Fruit fly (Drosophila melanogaster) whole organism, embryonic: Measurements from ENCODE around the gene CG31275.

Source experiments
- Abd-B ChIP-seq: fragments of 200-800 bp; sonication (Bioruptor generic); optimal IDR thresholded peaks from 2 replicates; lab custom pipeline; 2018; ENCODE audit warnings: missing biosample characterization, mild to moderate bottlenecking, missing genetic modification characterization, moderate library complexity
- Adf1 ChIP-seq: fragments of 200-800 bp; sonication (Bioruptor generic); IDR thresholded peaks from 2 replicates; pipeline ENCODE4 v1.3.6; 2022; ENCODE audit warnings: missing biosample characterization, missing genetic modification characterization
- B-H2 ChIP-seq: fragments of 200-800 bp; sonication (Bioruptor generic); optimal IDR thresholded peaks from 2 replicates; lab custom pipeline; 2018; ENCODE audit warnings: missing biosample characterization, mild to moderate bottlenecking, missing genetic modification characterization
- CG11456 ChIP-seq: fragments of 200-800 bp; sonication (Bioruptor generic); IDR thresholded peaks from 3 replicates; pipeline ENCODE4 v1.3.6; 2022; ENCODE audit warnings: missing biosample characterization, missing genetic modification characterization
- CG11504 ChIP-seq: fragments of 200-800 bp; sonication (Bioruptor generic); optimal IDR thresholded peaks from 3 replicates; lab custom pipeline; 2019; ENCODE audit warnings: missing biosample characterization, mild to moderate bottlenecking, missing genetic modification characterization, moderate library complexity
- CG12391 ChIP-seq: fragments of 200-800 bp; sonication (Bioruptor generic); optimal IDR thresholded peaks from 3 replicates; lab custom pipeline; 2018; ENCODE audit warnings: missing biosample characterization, mild to moderate bottlenecking, missing genetic modification characterization, moderate library complexity
- CG12769 ChIP-seq: fragments of 200-800 bp; sonication (Bioruptor generic); optimal IDR thresholded peaks from 2 replicates; lab custom pipeline; 2019; ENCODE audit warnings: missing biosample characterization, mild to moderate bottlenecking, missing genetic modification characterization, moderate library complexity
- CG13296 ChIP-seq: fragments of 200-800 bp; sonication (Bioruptor generic); optimal IDR thresholded peaks from 3 replicates; lab custom pipeline; 2018; ENCODE audit warnings: missing biosample characterization, mild to moderate bottlenecking, missing genetic modification characterization
- CG14014 ChIP-seq: fragments of 200-800 bp; sonication (Bioruptor generic); IDR thresholded peaks from 2 replicates; pipeline ENCODE4 v1.3.6; 2022; ENCODE audit warnings: missing biosample characterization, missing genetic modification characterization
- CG14441 ChIP-seq: fragments of 200-800 bp; sonication (Bioruptor generic); IDR thresholded peaks from 2 replicates; pipeline ENCODE4 v1.3.6; 2022; ENCODE audit warnings: missing biosample characterization, missing genetic modification characterization
- CG17612 ChIP-seq: fragments of 200-800 bp; sonication (Bioruptor generic); IDR thresholded peaks from 2 replicates; pipeline ENCODE4 v1.3.6; 2022; ENCODE audit warnings: missing biosample characterization, missing genetic modification characterization
- CG18262 ChIP-seq: fragments of 200-800 bp; optimal IDR thresholded peaks from 3 replicates; lab custom pipeline; 2019; ENCODE audit warnings: missing biosample characterization, mild to moderate bottlenecking, missing genetic modification characterization, moderate library complexity
- CG3065 ChIP-seq: fragments of 200-800 bp; sonication (Bioruptor generic); optimal IDR thresholded peaks from 2 replicates; lab custom pipeline; 2016; ENCODE audit warnings: missing biosample characterization, missing genetic modification characterization
- CG31224 ChIP-seq: fragments of 200-800 bp; sonication (Bioruptor generic); IDR thresholded peaks from 2 replicates; pipeline ENCODE4 v1.3.6; 2022; ENCODE audit warnings: missing biosample characterization, missing genetic modification characterization
- CG31388 ChIP-seq: fragments of 200-800 bp; sonication (Bioruptor generic); optimal IDR thresholded peaks from 2 replicates; lab custom pipeline; 2016; ENCODE audit warnings: missing biosample characterization, missing genetic modification characterization
- CG32532 ChIP-seq: fragments of 200-800 bp; sonication (Bioruptor generic); IDR thresholded peaks from 2 replicates; pipeline ENCODE4 v1.3.6; 2022; ENCODE audit warnings: missing biosample characterization, missing genetic modification characterization
- CG34422 ChIP-seq: fragments of 200-800 bp; sonication (Bioruptor generic); IDR thresholded peaks from 3 replicates; pipeline ENCODE4 v1.3.6; 2022; ENCODE audit warnings: missing biosample characterization, missing genetic modification characterization
- CG4282 ChIP-seq: fragments of 200-800 bp; sonication (Bioruptor generic); optimal IDR thresholded peaks from 2 replicates; lab custom pipeline; 2016; ENCODE audit warnings: missing biosample characterization, missing genetic modification characterization
- CG4617 ChIP-seq: fragments of 200-800 bp; sonication (Bioruptor generic); optimal IDR thresholded peaks from 3 replicates; lab custom pipeline; 2016; ENCODE audit warnings: missing biosample characterization, missing genetic modification characterization, borderline replicate concordance
- CG4730 ChIP-seq: fragments of 200-800 bp; sonication (Bioruptor generic); IDR thresholded peaks from 2 replicates; pipeline ENCODE4 v1.3.6; 2022; ENCODE audit warnings: missing biosample characterization, missing genetic modification characterization
- CG6272 ChIP-seq: fragments of 200-800 bp; sonication (Bioruptor generic); IDR thresholded peaks from 2 replicates; pipeline ENCODE4 v1.3.6; 2022; ENCODE audit warnings: missing biosample characterization, missing genetic modification characterization
- CG7839 ChIP-seq: fragments of 200-800 bp; sonication (Bioruptor generic); optimal IDR thresholded peaks from 3 replicates; lab custom pipeline; 2018; ENCODE audit warnings: missing biosample characterization, mild to moderate bottlenecking, missing genetic modification characterization, moderate library complexity
- CG8089 ChIP-seq: fragments of 200-800 bp; sonication (Bioruptor generic); optimal IDR thresholded peaks from 3 replicates; lab custom pipeline; 2016; ENCODE audit warnings: missing biosample characterization, missing genetic modification characterization
- CG9932 ChIP-seq: fragments of 200-800 bp; sonication (Bioruptor generic); IDR thresholded peaks from 2 replicates; pipeline ENCODE4 v1.3.6; 2022; ENCODE audit warnings: missing biosample characterization, missing genetic modification characterization
- Camta ChIP-seq: fragments of 200-800 bp; sonication (Bioruptor generic); optimal IDR thresholded peaks from 2 replicates; lab custom pipeline; 2016; ENCODE audit warnings: missing biosample characterization, missing genetic modification characterization
- Dbx ChIP-seq: fragments of 200-800 bp; sonication (Bioruptor generic); IDR thresholded peaks from 3 replicates; pipeline ENCODE4 v1.3.6; 2022; ENCODE audit warnings: missing biosample characterization, missing genetic modification characterization
- HLH3B ChIP-seq: fragments of 200-800 bp; sonication (Bioruptor generic); IDR thresholded peaks from 2 replicates; pipeline ENCODE4 v1.3.6; 2022; ENCODE audit warnings: missing biosample characterization, missing genetic modification characterization
- Hr51 ChIP-seq, 2 experiments: fragments of 200-800 bp; sonication (Bioruptor generic); optimal IDR thresholded peaks; 2 replicates in 1 of 2; 3 replicates in 1 of 2; lab custom pipeline; 2016 to 2018; ENCODE audit warnings: missing biosample characterization in 2 of 2, missing genetic modification characterization in 2 of 2, mild to moderate bottlenecking in 1 of 2, moderate library complexity in 1 of 2
- Lpt ChIP-seq: fragments of >200 bp; optimal IDR thresholded peaks from 2 replicates; lab custom pipeline; 2018; ENCODE audit warnings: missing biosample characterization, missing genetic modification characterization
- NC2α ChIP-seq: fragments of 200-800 bp; sonication (Bioruptor generic); optimal IDR thresholded peaks from 2 replicates; lab custom pipeline; 2016; ENCODE audit warnings: missing biosample characterization, missing genetic modification characterization
- NfI ChIP-seq: fragments of 200-800 bp; sonication (Bioruptor generic); optimal IDR thresholded peaks from 3 replicates; lab custom pipeline; 2018; ENCODE audit warnings: missing biosample characterization, mild to moderate bottlenecking, missing genetic modification characterization, moderate library complexity
- Optix ChIP-seq: fragments of 200-800 bp; sonication (Bioruptor generic); IDR thresholded peaks from 3 replicates; pipeline ENCODE4 v1.3.6; 2022; ENCODE audit warnings: missing biosample characterization, missing genetic modification characterization
- Rx ChIP-seq: fragments of 200-800 bp; sonication (Bioruptor generic); IDR thresholded peaks from 2 replicates; pipeline ENCODE4 v1.3.6; 2022; ENCODE audit warnings: missing biosample characterization, missing genetic modification characterization
- bigmax ChIP-seq: fragments of 200-800 bp; sonication (Bioruptor generic); optimal IDR thresholded peaks from 2 replicates; lab custom pipeline; 2018; ENCODE audit warnings: missing biosample characterization, mild to moderate bottlenecking, missing genetic modification characterization
- ci ChIP-seq: fragments of 200-800 bp; sonication (Bioruptor generic); IDR thresholded peaks from 3 replicates; pipeline ENCODE4 v1.3.6; 2022; ENCODE audit warnings: missing biosample characterization, missing genetic modification characterization
- en ChIP-seq: fragments of 200-800 bp; sonication (Bioruptor generic); optimal IDR thresholded peaks from 2 replicates; lab custom pipeline; 2016; ENCODE audit warnings: missing biosample characterization, missing genetic modification characterization
- ewg ChIP-seq: fragments of 200-800 bp; sonication (Bioruptor generic); optimal IDR thresholded peaks from 3 replicates; lab custom pipeline; 2017; ENCODE audit warnings: mild to moderate bottlenecking, missing biosample characterization, missing genetic modification reagents, missing genetic modification characterization
- grau ChIP-seq: fragments of 200-800 bp; optimal IDR thresholded peaks from 3 replicates; lab custom pipeline; 2019; ENCODE audit warnings: missing biosample characterization, mild to moderate bottlenecking, missing genetic modification characterization, moderate library complexity
- jigr1 ChIP-seq: fragments of 200-800 bp; sonication (Bioruptor generic); IDR thresholded peaks from 3 replicates; pipeline ENCODE4 v1.3.6; 2022; ENCODE audit warnings: missing biosample characterization, missing genetic modification characterization
- nerfin-2 ChIP-seq: fragments of 200-800 bp; sonication (Bioruptor generic); IDR thresholded peaks from 2 replicates; pipeline ENCODE4 v1.3.6; 2022; ENCODE audit warnings: missing biosample characterization, missing genetic modification characterization; ENCODE audit not compliant: partially characterized antibody
- oc ChIP-seq: fragments of 200-800 bp; sonication (Bioruptor generic); optimal IDR thresholded peaks from 2 replicates; lab custom pipeline; 2018; ENCODE audit warnings: missing biosample characterization, mild to moderate bottlenecking, missing genetic modification characterization, moderate library complexity
- phol ChIP-seq: fragments of 200-800 bp; sonication (Bioruptor generic); optimal IDR thresholded peaks from 3 replicates; lab custom pipeline; 2018; ENCODE audit warnings: missing biosample characterization, mild to moderate bottlenecking, missing genetic modification characterization, moderate library complexity
- pnt ChIP-seq: fragments of 200-800 bp; sonication (Bioruptor generic); optimal IDR thresholded peaks from 3 replicates; lab custom pipeline; 2016; ENCODE audit warnings: missing biosample characterization, missing genetic modification characterization
- shn ChIP-seq: fragments of 200-800 bp; sonication (Bioruptor generic); optimal IDR thresholded peaks from 3 replicates; lab custom pipeline; 2016; ENCODE audit warnings: missing biosample characterization, missing genetic modification characterization
- slp2 ChIP-seq: fragments of 200-800 bp; sonication (Bioruptor generic); optimal IDR thresholded peaks from 2 replicates; lab custom pipeline; 2016; ENCODE audit warnings: missing biosample characterization, missing genetic modification characterization
- tll ChIP-seq, 2 experiments: fragments of 200-800 bp in 1 of 2; fragments of >200 bp in 1 of 2; sonication (Bioruptor generic) in 1 of 2; optimal IDR thresholded peaks; 2 replicates each; lab custom pipeline; 2017 to 2019; ENCODE audit warnings: missing biosample characterization in 2 of 2, missing genetic modification characterization in 2 of 2, mild to moderate bottlenecking in 1 of 2, moderate library complexity in 1 of 2
- trem ChIP-seq: fragments of 200-800 bp; optimal IDR thresholded peaks from 3 replicates; lab custom pipeline; 2019; ENCODE audit warnings: missing biosample characterization, mild to moderate bottlenecking, missing genetic modification characterization, moderate library complexity
- tx ChIP-seq: fragments of 200-800 bp; sonication (Bioruptor generic); optimal IDR thresholded peaks from 2 replicates; lab custom pipeline; 2016; ENCODE audit warnings: missing biosample characterization, missing genetic modification characterization
- unpg ChIP-seq: fragments of 200-800 bp; sonication (Bioruptor generic); optimal IDR thresholded peaks from 3 replicates; lab custom pipeline; 2018; ENCODE audit warnings: missing biosample characterization, mild to moderate bottlenecking, missing genetic modification characterization, moderate library complexity
- usp ChIP-seq: fragments of >200 bp; optimal IDR thresholded peaks from 2 replicates; lab custom pipeline; 2017; ENCODE audit warnings: missing biosample characterization, missing genetic modification characterization
- wdn ChIP-seq: fragments of 200-800 bp; sonication (Bioruptor generic); IDR thresholded peaks from 2 replicates; pipeline ENCODE4 v1.3.6; 2022; ENCODE audit warnings: missing biosample characterization, missing genetic modification characterization

CG31275 gene

DNA sequence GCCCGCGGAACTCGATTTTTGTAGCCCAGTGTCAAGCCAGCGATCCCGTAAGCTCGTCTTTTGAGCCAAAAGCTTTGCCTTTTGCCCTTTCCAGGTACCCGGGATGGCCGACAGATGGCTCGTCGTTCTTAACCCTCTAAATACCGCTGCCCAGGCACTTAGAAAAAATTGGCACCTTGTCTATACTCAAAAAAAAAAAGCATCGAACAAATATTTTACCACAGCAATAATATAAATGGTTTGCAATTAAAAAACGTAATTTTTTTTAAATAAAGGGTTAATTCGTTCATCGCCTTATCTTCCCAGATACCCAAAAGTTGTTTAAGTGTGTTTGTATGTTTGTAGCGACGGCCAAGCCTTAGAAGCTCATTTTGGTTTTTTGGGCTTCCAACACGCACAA lies 46.9 kb downstream of the CG31275 start (continued):
- TF ChIP-seq Hr51 (GFP tag; optimal IDR thresholded peaks at IDR 0.05; lab: Kevin White, UChicago) (peak in 1 of 2 experiments; percentile 51), tll (GFP tag; optimal IDR thresholded peaks at IDR 0.05; lab: Kevin White, UChicago) (no peak), en (peak; percentile 2), Rx (GFP tag; lab: Robert Waterston, UW) (no peak), CG17612 (GFP tag; lab: Robert Waterston, UW) (no peak), jigr1 (GFP tag; lab: Robert Waterston, UW) (no peak), Adf1 (GFP tag; lab: Robert Waterston, UW) (0 out of 2 replicates have a peak, but pooled peaks have one; percentile 6), CG34422 (GFP tag; lab: Robert Waterston, UW) (0 out of 3 replicates have a peak, but pooled peaks have one; percentile 35), CG8089 (no peak), CG3065 (GFP tag; lab: Kevin White, UChicago) (no peak), nerfin-2 (GFP tag; lab: Robert Waterston, UW) (no peak), shn (GFP tag; lab: Kevin White, UChicago) (no peak), Optix (peak; percentile 55; the same call in 1 of the 3 replicates), CG14441 (GFP tag; lab: Robert Waterston, UW) (peak; percentile 58), pnt (GFP tag; lab: Kevin White, UChicago) (no peak), CG14014 (GFP tag; lab: Robert Waterston, UW) (0 out of 2 replicates have a peak, but pooled peaks have one; percentile 24), Dbx (GFP tag; lab: Robert Waterston, UW) (no peak), CG9932 (GFP tag; lab: Robert Waterston, UW) (peak; percentile 69), tx (peak; percentile 8), Camta (no peak), CG4617 (GFP tag; lab: Kevin White, UChicago) (no peak), CG13296 (GFP tag; lab: Kevin White, UChicago) (no peak), Abd-B (GFP tag; lab: Kevin White, UChicago) (no peak), ewg (GFP tag; lab: Kevin White, UChicago) (peak; percentile 20), Lpt (GFP tag; lab: Kevin White, UChicago) (no peak), CG6272 (GFP tag; lab: Robert Waterston, UW) (no peak; the same call in none of the 2 replicates), wdn (GFP tag; lab: Robert Waterston, UW) (no peak), CG4730 (GFP tag; lab: Robert Waterston, UW) (peak; percentile 48; the same call in 1 of the 2 replicates), oc (tag; lab: Kevin White, UChicago) (no peak), CG12391 (tag; lab: Kevin White, UChicago) (peak; percentile 43), B-H2 (GFP tag; lab: Kevin White, UChicago) (no peak), CG31388 (no peak), phol (peak; percentile 33), NC2α (GFP tag; lab: Kevin White, UChicago) (no peak), unpg (peak; percentile 54), CG4282 (no peak), slp2 (GFP tag; lab: Kevin White, UChicago) (no peak), usp (GFP tag; lab: Kevin White, UChicago) (no peak), CG12769 (tag; lab: Kevin White, UChicago) (peak; percentile 14), CG31224 (GFP tag; lab: Robert Waterston, UW) (no peak), CG32532 (GFP tag; lab: Robert Waterston, UW) (peak; percentile 69), HLH3B (GFP tag; lab: Robert Waterston, UW) (no peak; the same call in 1 of the 2 replicates), CG7839 (tag; lab: Kevin White, UChicago) (peak; percentile 48), CG11504 (tag; lab: Kevin White, UChicago) (peak; percentile 50), NfI (GFP tag; lab: Kevin White, UChicago) (peak; percentile 37), CG18262 (peak; percentile 34), bigmax (GFP tag; lab: Kevin White, UChicago) (no peak), grau (tag; lab: Kevin White, UChicago) (no peak), trem (tag; lab: Kevin White, UChicago) (no peak), ci (0 out of 3 replicates have a peak, but pooled peaks have one; percentile 30), CG11456 (GFP tag; lab: Robert Waterston, UW) (no peak)
